Worm (Caenorhabditis elegans) whole organism, early embryonic: ENCODE measurements around the gene srz-10.

Experiments used
- B0310.2 ChIP-seq: sonication (generic microtip); optimal IDR thresholded peaks from 2 replicates; lab custom pipeline; 2016; ENCODE audit warnings: mild to moderate bottlenecking, missing genetic modification characterization, missing compliant biosample characterization
- aly-1 ChIP-seq: sonication (generic microtip); optimal IDR thresholded peaks from 2 replicates; lab custom pipeline; 2016; ENCODE audit warnings: missing genetic modification characterization, missing compliant biosample characterization
- ama-1 ChIP-seq: fragments of 150-350 bp; optimal IDR thresholded peaks from 2 replicates; lab custom pipeline; 2014
- flt-1 ChIP-seq: fragments of 200-800 bp; sonication (Bioruptor generic); IDR thresholded peaks from 2 replicates; pipeline ENCODE4 v1.3.6; 2022; ENCODE audit warnings: missing genetic modification characterization, missing compliant biosample characterization
- hmbx-1 ChIP-seq: sonication (generic microtip); optimal IDR thresholded peaks from 2 replicates; lab custom pipeline; 2016; ENCODE audit warnings: mild to moderate bottlenecking, missing genetic modification characterization, missing compliant biosample characterization
- hmg-4 ChIP-seq: fragments of 200-800 bp; sonication (Bioruptor generic); optimal IDR thresholded peaks from 2 replicates; lab custom pipeline; 2018; ENCODE audit warnings: mild to moderate bottlenecking, missing genetic modification characterization, missing compliant biosample characterization
- pes-1 ChIP-seq: fragments of 200-800 bp; sonication (Bioruptor generic); IDR thresholded peaks from 2 replicates; pipeline ENCODE4 v1.3.6; 2022; ENCODE audit warnings: missing genetic modification reagents, missing genetic modification characterization, missing compliant biosample characterization
- tbx-11 ChIP-seq: fragments of 200-800 bp; sonication (Bioruptor generic); IDR thresholded peaks from 2 replicates; pipeline ENCODE4 v1.3.6; 2022; ENCODE audit warnings: missing genetic modification characterization, missing compliant biosample characterization
- tbx-37 ChIP-seq: fragments of 200-800 bp; sonication (Bioruptor generic); conservative IDR thresholded peaks from 2 replicates; pipeline ENCODE4 v1.3.6; 2022; ENCODE audit warnings: missing genetic modification reagents, missing genetic modification characterization, missing compliant biosample characterization
- tra-4 ChIP-seq: sonication (generic microtip); optimal IDR thresholded peaks from 2 replicates; lab custom pipeline; 2017; ENCODE audit warnings: missing genetic modification characterization, missing compliant biosample characterization

DNA sequence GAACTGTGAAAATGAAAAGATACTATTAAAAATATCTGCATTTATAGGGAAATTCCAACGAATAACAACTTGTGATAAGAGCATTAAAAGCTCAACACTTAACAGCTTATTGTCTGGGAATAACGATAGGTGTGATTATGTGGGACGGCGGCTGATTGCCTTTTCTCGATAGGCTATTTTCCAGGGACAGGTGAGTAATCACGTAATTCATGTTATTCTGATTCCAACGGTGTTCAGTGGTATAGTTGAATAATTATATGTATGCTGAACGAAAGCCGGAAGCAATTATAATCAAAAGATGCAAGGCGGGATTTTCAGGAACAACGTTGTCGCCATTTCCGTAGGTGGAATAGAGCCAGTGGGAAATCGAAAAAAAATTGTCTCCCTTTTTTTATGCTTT lies 32.0 kb downstream of the srz-10 start, which contains the start of gene srw-17:
- TF ChIP-seq ama-1 (no peak), hmbx-1 (tag; lab: Kevin White, UChicago) (no peak), B0310.2 (tag; lab: Kevin White, UChicago) (no peak), flt-1 (no peak), tbx-37 (GFP tag; lab: Robert Waterston, UW) (no peak), tra-4 (tag; lab: Kevin White, UChicago) (no peak), aly-1 (tag; lab: Kevin White, UChicago) (no peak), hmg-4 (no peak), pes-1 (no peak), tbx-11 (GFP tag; lab: Robert Waterston, UW) (no peak)
